Fruit fly (Drosophila melanogaster) whole organism, prepupa: Measurements from ENCODE around the gene CG4069.

Source experiments
- Blimp-1 ChIP-seq: fragments of 200-800 bp; sonication (Bioruptor generic); optimal IDR thresholded peaks from 3 replicates; lab custom pipeline; 2017; ENCODE audit warnings: missing biosample characterization, missing genetic modification characterization, mild to moderate bottlenecking, moderate library complexity, missing genetic modification reagents
- CG10631 ChIP-seq: fragments of 200-800 bp; sonication (Bioruptor generic); optimal IDR thresholded peaks from 2 replicates; lab custom pipeline; 2016; ENCODE audit warnings: missing biosample characterization, missing genetic modification characterization
- CG11762 ChIP-seq: fragments of 200-800 bp; sonication (Bioruptor generic); optimal IDR thresholded peaks from 3 replicates; lab custom pipeline; 2016; ENCODE audit warnings: missing biosample characterization, missing genetic modification characterization; ENCODE audit not compliant: insufficient read depth
- CG15336 ChIP-seq: fragments of 200-800 bp; sonication (Bioruptor generic); IDR thresholded peaks from 2 replicates; pipeline ENCODE4 v1.3.6; 2022; ENCODE audit warnings: missing biosample characterization, missing genetic modification characterization
- CG1621 ChIP-seq: fragments of 200-800 bp; sonication (Bioruptor generic); optimal IDR thresholded peaks from 3 replicates; lab custom pipeline; 2018; ENCODE audit warnings: missing biosample characterization, mild to moderate bottlenecking, missing genetic modification characterization
- CG16779 ChIP-seq: fragments of 200-800 bp; sonication (Bioruptor generic); optimal IDR thresholded peaks from 3 replicates; lab custom pipeline; 2017; ENCODE audit warnings: missing biosample characterization, mild to moderate bottlenecking, missing genetic modification characterization
- CG3032 ChIP-seq: fragments of 200-800 bp; optimal IDR thresholded peaks from 2 replicates; lab custom pipeline; 2019; ENCODE audit warnings: missing biosample characterization, mild to moderate bottlenecking, missing genetic modification characterization, moderate library complexity
- CG31627 ChIP-seq: fragments of 200-800 bp; sonication (Bioruptor generic); optimal IDR thresholded peaks from 3 replicates; lab custom pipeline; 2016; ENCODE audit warnings: missing biosample characterization, missing genetic modification characterization
- CG32006 ChIP-seq: fragments of 200-800 bp; sonication (Bioruptor generic); optimal IDR thresholded peaks from 3 replicates; lab custom pipeline; 2017; ENCODE audit warnings: missing biosample characterization, mild to moderate bottlenecking, missing genetic modification characterization
- CG34406 ChIP-seq: fragments of 200-800 bp; sonication (Bioruptor generic); optimal IDR thresholded peaks from 3 replicates; lab custom pipeline; 2016; ENCODE audit warnings: missing biosample characterization, missing genetic modification characterization
- CG3919 ChIP-seq: fragments of 200-800 bp; sonication (Bioruptor generic); optimal IDR thresholded peaks from 3 replicates; lab custom pipeline; 2016; ENCODE audit warnings: missing biosample characterization, missing genetic modification characterization
- CG4318 ChIP-seq: fragments of 200-800 bp; sonication (Bioruptor generic); optimal IDR thresholded peaks from 3 replicates; lab custom pipeline; 2017; ENCODE audit warnings: missing biosample characterization, mild to moderate bottlenecking, missing genetic modification characterization
- CG6163 ChIP-seq: fragments of 200-800 bp; sonication (Bioruptor generic); IDR thresholded peaks from 3 replicates; pipeline ENCODE4 v1.3.6; 2022; ENCODE audit warnings: missing biosample characterization, missing genetic modification characterization
- CG6792 ChIP-seq: fragments of 200-800 bp; sonication (Bioruptor generic); optimal IDR thresholded peaks from 3 replicates; lab custom pipeline; 2016; ENCODE audit warnings: missing biosample characterization, missing genetic modification characterization
- CG6808 ChIP-seq: fragments of 200-800 bp; sonication (Bioruptor generic); optimal IDR thresholded peaks from 3 replicates; lab custom pipeline; 2017; ENCODE audit warnings: missing biosample characterization, missing genetic modification characterization, mild to moderate bottlenecking, moderate library complexity, missing genetic modification reagents
- CG6854 ChIP-seq: fragments of 200-800 bp; sonication (Bioruptor generic); optimal IDR thresholded peaks from 2 replicates; lab custom pipeline; 2017; ENCODE audit warnings: missing biosample characterization, mild to moderate bottlenecking, missing genetic modification characterization
- CG8119 ChIP-seq: fragments of 200-800 bp; sonication (Bioruptor generic); IDR thresholded peaks from 3 replicates; pipeline ENCODE4 v1.3.6; 2022; ENCODE audit warnings: missing biosample characterization, missing genetic modification characterization
- CG8632 ChIP-seq: fragments of 200-800 bp; sonication (Bioruptor generic); optimal IDR thresholded peaks from 3 replicates; lab custom pipeline; 2016; ENCODE audit warnings: missing biosample characterization, missing genetic modification characterization
- CG9139 ChIP-seq: fragments of 200-800 bp; sonication (Bioruptor generic); optimal IDR thresholded peaks from 3 replicates; lab custom pipeline; 2017; ENCODE audit warnings: missing biosample characterization, mild to moderate bottlenecking, missing genetic modification characterization
- Eip75B ChIP-seq: fragments of 200-800 bp; sonication (Bioruptor generic); optimal IDR thresholded peaks from 3 replicates; lab custom pipeline; 2016; ENCODE audit warnings: missing biosample characterization, missing genetic modification characterization
- Eip78C ChIP-seq: fragments of 200-800 bp; sonication (Bioruptor generic); peaks from one replicate; lab custom pipeline; 2016; ENCODE audit warnings: missing biosample characterization, missing genetic modification characterization
- Eip93F ChIP-seq: fragments of 200-800 bp; sonication (Bioruptor generic); optimal IDR thresholded peaks from 2 replicates; lab custom pipeline; 2016; ENCODE audit warnings: missing biosample characterization, mild to moderate bottlenecking, missing genetic modification characterization
- Ets96B ChIP-seq: fragments of 200-800 bp; optimal IDR thresholded peaks from 2 replicates; lab custom pipeline; 2019; ENCODE audit warnings: missing biosample characterization, mild to moderate bottlenecking, missing genetic modification characterization, moderate library complexity
- Hr38 ChIP-seq: sonication (Bioruptor generic); optimal IDR thresholded peaks from 2 replicates; lab custom pipeline; 2016; ENCODE audit warnings: missing biosample characterization, missing genetic modification characterization
- Hr39 ChIP-seq: fragments of 200-800 bp; sonication (Bioruptor generic); optimal IDR thresholded peaks from 2 replicates; lab custom pipeline; 2016; ENCODE audit warnings: missing biosample characterization, missing genetic modification characterization
- Hr4 ChIP-seq: fragments of 200-800 bp; sonication (Bioruptor generic); optimal IDR thresholded peaks from 3 replicates; lab custom pipeline; 2016; ENCODE audit warnings: missing biosample characterization, missing genetic modification characterization
- Met ChIP-seq: fragments of 200-800 bp; sonication (Bioruptor generic); optimal IDR thresholded peaks from 3 replicates; lab custom pipeline; 2016; ENCODE audit warnings: missing biosample characterization, missing genetic modification characterization
- OdsH ChIP-seq: fragments of 200-800 bp; sonication (Bioruptor generic); optimal IDR thresholded peaks from 3 replicates; lab custom pipeline; 2016; ENCODE audit warnings: missing biosample characterization, missing genetic modification characterization
- Sox102F ChIP-seq: fragments of 200-800 bp; sonication (Bioruptor generic); optimal IDR thresholded peaks from 2 replicates; lab custom pipeline; 2016; ENCODE audit warnings: missing biosample characterization, mild to moderate bottlenecking, missing genetic modification characterization
- Sox14 ChIP-seq: fragments of 200-800 bp; sonication (Bioruptor generic); optimal IDR thresholded peaks from 3 replicates; lab custom pipeline; 2016; ENCODE audit warnings: missing biosample characterization, missing genetic modification characterization
- achi ChIP-seq: fragments of 200-800 bp; sonication (Bioruptor generic); optimal IDR thresholded peaks from 3 replicates; lab custom pipeline; 2016; ENCODE audit warnings: missing biosample characterization, missing genetic modification characterization
- acj6 ChIP-seq: fragments of 200-800 bp; sonication (Bioruptor generic); optimal IDR thresholded peaks from 3 replicates; lab custom pipeline; 2016; ENCODE audit warnings: missing biosample characterization, missing genetic modification characterization
- cyc ChIP-seq: fragments of 200-800 bp; sonication (Bioruptor generic); optimal IDR thresholded peaks from 3 replicates; lab custom pipeline; 2016; ENCODE audit warnings: missing biosample characterization, missing genetic modification characterization
- dac ChIP-seq: fragments of 200-800 bp; sonication (Bioruptor generic); optimal IDR thresholded peaks from 2 replicates; lab custom pipeline; 2017; ENCODE audit warnings: missing biosample characterization, mild to moderate bottlenecking, missing genetic modification characterization
- dsx ChIP-seq: fragments of 200-800 bp; optimal IDR thresholded peaks from 3 replicates; lab custom pipeline; 2019; ENCODE audit warnings: missing biosample characterization, mild to moderate bottlenecking, missing genetic modification characterization, moderate library complexity; ENCODE audit not compliant: poor library complexity, severe bottlenecking
- eg ChIP-seq: fragments of 200-800 bp; sonication (Bioruptor generic); IDR thresholded peaks from 3 replicates; pipeline ENCODE4 v1.3.6; 2022; ENCODE audit warnings: missing biosample characterization, missing genetic modification characterization
- esn ChIP-seq: fragments of 200-800 bp; sonication (Bioruptor generic); optimal IDR thresholded peaks from 2 replicates; lab custom pipeline; 2016; ENCODE audit warnings: missing biosample characterization, mild to moderate bottlenecking, missing genetic modification characterization, moderate library complexity
- fkh ChIP-seq: fragments of 200-800 bp; sonication (Bioruptor generic); optimal IDR thresholded peaks from 3 replicates; lab custom pipeline; 2017; ENCODE audit warnings: missing biosample characterization, mild to moderate bottlenecking, missing genetic modification characterization, moderate library complexity
- lz ChIP-seq: fragments of 200-800 bp; sonication (Bioruptor generic); optimal IDR thresholded peaks from 3 replicates; lab custom pipeline; 2016; ENCODE audit warnings: missing biosample characterization, missing genetic modification characterization
- net ChIP-seq: fragments of 200-800 bp; sonication (Bioruptor generic); optimal IDR thresholded peaks from 3 replicates; lab custom pipeline; 2016; ENCODE audit warnings: missing biosample characterization, missing genetic modification characterization
- salr ChIP-seq, 2 experiments: fragments of 200-800 bp; sonication (Bioruptor generic); optimal IDR thresholded peaks; 3 replicates each; lab custom pipeline; 2016 to 2018; ENCODE audit warnings: missing biosample characterization in 2 of 2, missing genetic modification characterization in 2 of 2, mild to moderate bottlenecking in 1 of 2
- svp ChIP-seq: fragments of 200-800 bp; sonication (Bioruptor generic); peaks from one replicate; lab custom pipeline; 2016; ENCODE audit warnings: missing biosample characterization, missing genetic modification characterization
- topi ChIP-seq: fragments of 200-800 bp; sonication (Bioruptor generic); optimal IDR thresholded peaks from 3 replicates; lab custom pipeline; 2016; ENCODE audit warnings: missing biosample characterization, missing genetic modification characterization
- vri ChIP-seq: fragments of 200-800 bp; sonication (Bioruptor generic); optimal IDR thresholded peaks from 3 replicates; lab custom pipeline; 2016; ENCODE audit warnings: missing biosample characterization, mild to moderate bottlenecking, missing genetic modification characterization

CG4069 gene

DNA sequence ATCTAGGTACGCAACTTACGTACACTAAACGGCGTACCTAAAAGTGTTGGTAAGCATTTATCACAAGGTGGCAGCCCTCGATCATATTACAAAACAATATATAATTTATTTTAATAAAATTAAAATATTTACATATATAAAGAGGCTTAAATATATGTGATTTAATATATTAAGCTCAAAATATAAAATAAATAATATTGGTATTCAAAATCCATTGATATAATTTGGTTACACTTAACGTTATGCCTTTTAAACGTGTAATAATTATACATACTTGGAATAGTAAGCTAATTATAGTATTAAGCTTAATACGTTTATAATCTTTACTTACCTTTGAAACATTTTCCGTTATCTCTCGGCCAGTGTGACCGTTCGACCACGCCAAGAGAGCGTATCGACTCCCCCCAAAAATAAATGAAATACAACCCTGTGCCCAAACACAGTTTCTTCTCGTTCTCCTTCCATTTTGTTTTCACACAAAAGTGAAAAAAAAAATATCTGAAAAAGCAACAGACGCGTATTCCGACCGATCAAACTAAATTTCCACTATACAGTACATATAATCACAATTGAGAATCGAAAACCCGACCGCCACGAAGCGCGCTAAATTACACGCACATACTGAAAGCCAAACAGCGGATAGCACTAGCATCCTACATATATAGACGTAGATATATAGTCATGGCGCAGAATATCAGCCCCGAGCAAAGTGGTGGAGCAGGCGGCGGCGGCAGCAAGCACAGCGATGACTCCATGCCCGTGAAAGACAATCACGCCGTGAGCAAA lies 33.1 kb downstream of the CG4069 start, which contains the start of the genes CG10646 and vih:
TSS of gene CG10646 (minus strand) at position 30 of the 786 bp plus-strand sequence.
TSS of gene vih (plus strand) at position 428 of the 786 bp plus-strand sequence.
- TF ChIP-seq CG8119 (GFP tag; lab: Robert Waterston, UW) (peak; percentile 32; the same call in 1 of the 3 replicates), cyc (GFP tag; lab: Kevin White, UChicago) (peak; percentile 54), CG11762 (GFP tag; lab: Kevin White, UChicago) (peak; percentile 8), CG31627 (peak; percentile 31), Eip93F (GFP tag; lab: Kevin White, UChicago) (peak; percentile 52), dac (GFP tag; lab: Kevin White, UChicago) (no peak), eg (GFP tag; lab: Robert Waterston, UW) (no peak), esn (peak; percentile 54), dsx (GFP tag; lab: Kevin White, UChicago) (no peak), CG6163 (0 out of 3 replicates have a peak, but pooled peaks have one; percentile 18), CG3919 (GFP tag; lab: Kevin White, UChicago) (peak; percentile 54), net (GFP tag; lab: Kevin White, UChicago) (no peak), Ets96B (tag; lab: Kevin White, UChicago) (peak; percentile 4), achi (no peak), topi (no peak), salr (GFP tag; optimal IDR thresholded peaks at IDR 0.05; lab: Kevin White, UChicago) (no peak), CG1621 (tag; lab: Kevin White, UChicago) (peak; percentile 11), CG15336 (0 out of 2 replicates have a peak, but pooled peaks have one; percentile 35), CG6792 (peak; percentile 21), CG3032 (tag; lab: Kevin White, UChicago) (peak; percentile 21), fkh (GFP tag; lab: Kevin White, UChicago) (peak; percentile 45), vri (GFP tag; lab: Kevin White, UChicago) (no peak), CG32006 (GFP tag; lab: Kevin White, UChicago) (no peak), CG34406 (peak; percentile 19)

DNA sequence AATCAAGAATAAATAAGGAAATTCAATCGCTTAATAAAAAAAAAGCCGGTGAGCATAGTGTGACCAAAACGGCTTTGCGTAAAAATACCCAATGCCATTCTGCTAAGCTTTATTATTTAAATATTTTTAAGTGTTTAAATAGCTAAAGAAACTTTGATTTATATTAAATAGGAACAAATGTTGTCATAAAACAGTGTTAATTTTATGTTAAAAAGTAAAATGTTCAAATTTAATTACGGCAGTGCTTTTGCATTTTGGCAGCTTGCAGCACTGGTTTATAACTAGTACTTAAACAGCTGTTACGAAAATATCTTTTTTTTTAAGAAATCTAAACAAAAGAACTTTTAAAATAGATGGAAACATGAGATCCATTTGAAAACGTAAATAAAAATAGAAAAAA lies 35.9 kb downstream of the CG4069 start, which contains the start of the genes CG10638 and CG10681:
TSS of gene CG10638 (minus strand) at position 63 of the 400 bp plus-strand sequence.
TSS of gene CG10681 (plus strand) at position 265 of the 400 bp plus-strand sequence.
- peak; percentile 59 for TF ChIP-seq topi
- TF ChIP-seq dsx (GFP tag; lab: Kevin White, UChicago): peak; percentile 13
- TF ChIP-seq CG6808: peak; percentile 4
- TF ChIP-seq CG31627: peak; percentile 40
- TF ChIP-seq Sox102F: no peak
- no peak for TF ChIP-seq CG4318 (GFP tag; lab: Kevin White, UChicago)
- TF ChIP-seq Sox14 (GFP tag; lab: Kevin White, UChicago): peak; percentile 81
- TF ChIP-seq vri (GFP tag; lab: Kevin White, UChicago): peak; percentile 59
- TF ChIP-seq svp (GFP tag; lab: Kevin White, UChicago): no peak
- TF ChIP-seq lz (GFP tag; lab: Kevin White, UChicago): peak; percentile 49
- TF ChIP-seq Met (GFP tag; lab: Kevin White, UChicago): no peak
- peak; percentile 44 for TF ChIP-seq CG1621 (tag; lab: Kevin White, UChicago)
- peak; percentile 56 for TF ChIP-seq Hr4
- TF ChIP-seq CG34406: peak; percentile 34
- TF ChIP-seq fkh (GFP tag; lab: Kevin White, UChicago): peak; percentile 65
- TF ChIP-seq esn: peak; percentile 74
- peak; percentile 43 for TF ChIP-seq cyc (GFP tag; lab: Kevin White, UChicago)
- TF ChIP-seq CG3919 (GFP tag; lab: Kevin White, UChicago): peak; percentile 38
- TF ChIP-seq Hr39: no peak
- peak; percentile 41 for TF ChIP-seq achi
- no peak for TF ChIP-seq CG9139
- TF ChIP-seq CG6792: peak; percentile 1
- TF ChIP-seq CG16779: no peak
- TF ChIP-seq Hr38 (GFP tag; lab: Kevin White, UChicago): no peak
- peak; percentile 8 for TF ChIP-seq Blimp-1 (GFP tag; lab: Kevin White, UChicago)
- peak; percentile 33 for TF ChIP-seq CG6854
- peak; percentile 36 for TF ChIP-seq Eip93F (GFP tag; lab: Kevin White, UChicago)
- TF ChIP-seq OdsH (GFP tag; lab: Kevin White, UChicago): peak; percentile 23
- TF ChIP-seq CG8632 (GFP tag; lab: Kevin White, UChicago): peak; percentile 4
- peak; percentile 35 for TF ChIP-seq CG3032 (tag; lab: Kevin White, UChicago)
- TF ChIP-seq Ets96B (tag; lab: Kevin White, UChicago): peak; percentile 26
- peak; percentile 68 for TF ChIP-seq Eip75B (GFP tag; lab: Kevin White, UChicago)
- peak; percentile 52 for TF ChIP-seq acj6 (GFP tag; lab: Kevin White, UChicago)
- TF ChIP-seq CG10631 (GFP tag; lab: Kevin White, UChicago): peak; percentile 45
- no peak for TF ChIP-seq net (GFP tag; lab: Kevin White, UChicago)
- peak; percentile 88 for TF ChIP-seq Eip78C (GFP tag; lab: Kevin White, UChicago)
